Worm (Caenorhabditis elegans): Measurements from ENCODE around the gene sra-2.

ce11 chrII:9501955-9502354 lies 26.6 kb upstream of the sra-2 start:
- no peak for TF ChIP-seq him-1 (tag; optimal IDR thresholded peaks at IDR 0.05)
- TF ChIP-seq W03F9.2 (tag; optimal IDR thresholded peaks at IDR 0.05) = no peak

Measured in whole organism, L4/young adult.